Worm (Caenorhabditis elegans) whole organism, L1 larva: ENCODE results near the gene rhy-1.

Source experiments
- C04F5.9 ChIP-seq: sonication (generic microtip); optimal IDR thresholded peaks from 2 replicates; lab custom pipeline; 2016; ENCODE audit warnings: missing genetic modification characterization, missing compliant biosample characterization
- C16A3.4 ChIP-seq: fragments of 150-350 bp; optimal IDR thresholded peaks from 2 replicates; lab custom pipeline; 2014; ENCODE audit warnings: missing biosample characterization, missing genetic modification characterization
- C34B4.2 ChIP-seq: sonication (generic microtip); optimal IDR thresholded peaks from 2 replicates; lab custom pipeline; 2017; ENCODE audit warnings: mild to moderate bottlenecking, missing genetic modification characterization, missing compliant biosample characterization
- F16B12.6 ChIP-seq: fragments of 150-350 bp; optimal IDR thresholded peaks from 2 replicates; lab custom pipeline; 2014; ENCODE audit warnings: missing biosample characterization, missing genetic modification characterization
- Y116A8C.19 ChIP-seq: sonication (generic microtip); optimal IDR thresholded peaks from 2 replicates; lab custom pipeline; 2016; ENCODE audit warnings: missing compliant biosample characterization, missing genetic modification characterization, borderline replicate concordance
- aha-1 ChIP-seq: fragments of 150-350 bp; optimal IDR thresholded peaks from 2 replicates; lab custom pipeline; 2014; ENCODE audit warnings: missing biosample characterization, missing genetic modification characterization
- alr-1 ChIP-seq: fragments of 200-800 bp; sonication (Bioruptor generic); optimal IDR thresholded peaks from 2 replicates; lab custom pipeline; 2018; ENCODE audit warnings: borderline replicate concordance, mild to moderate bottlenecking, missing genetic modification characterization, missing compliant biosample characterization
- ama-1 ChIP-seq: fragments of 150-350 bp; optimal IDR thresholded peaks from 2 replicates; lab custom pipeline; 2014
- blmp-1 ChIP-seq: fragments of 150-350 bp; optimal IDR thresholded peaks from 2 replicates; lab custom pipeline; 2014; ENCODE audit warnings: missing biosample characterization, missing genetic modification characterization
- ceh-63 ChIP-seq: fragments of 200-800 bp; sonication (Bioruptor generic); optimal IDR thresholded peaks from 2 replicates; lab custom pipeline; 2018; ENCODE audit warnings: mild to moderate bottlenecking, missing genetic modification characterization, missing compliant biosample characterization
- dpl-1 ChIP-seq, 3 experiments: fragments of 150-350 bp in 2 of 3; sonication (generic microtip) in 1 of 3; optimal IDR thresholded peaks; 2 replicates each; lab custom pipeline; 2014 to 2017; ENCODE audit warnings: missing biosample characterization in 3 of 3, missing genetic modification characterization in 3 of 3, missing genetic modification reagents in 3 of 3
- efl-1 ChIP-seq, 4 experiments: fragments of 150-350 bp; optimal IDR thresholded peaks in 3 of 4; peaks in 1 of 4; 1 replicate in 1 of 4; 2 replicates in 3 of 4; lab custom pipeline; 2014; ENCODE audit warnings: missing biosample characterization in 2 of 4, missing genetic modification characterization in 2 of 4, missing genetic modification reagents in 2 of 4
- efl-3 ChIP-seq: fragments of 200-800 bp; sonication (Bioruptor generic); optimal IDR thresholded peaks from 2 replicates; lab custom pipeline; 2018; ENCODE audit warnings: mild to moderate bottlenecking, missing genetic modification characterization, missing compliant biosample characterization
- egl-27 ChIP-seq, 2 experiments: fragments of 150-350 bp in 1 of 2; sonication (generic microtip); optimal IDR thresholded peaks; 3 replicates each; lab custom pipeline; 2017 to 2018; ENCODE audit warnings: missing biosample characterization in 2 of 2, missing genetic modification characterization in 2 of 2, missing genetic modification reagents in 2 of 2
- fkh-10 ChIP-seq: sonication (generic microtip); optimal IDR thresholded peaks from 2 replicates; lab custom pipeline; 2017; ENCODE audit warnings: missing biosample characterization, missing genetic modification reagents, missing genetic modification characterization
- fkh-8 ChIP-seq: sonication (generic microtip); optimal IDR thresholded peaks from 2 replicates; lab custom pipeline; 2016; ENCODE audit warnings: mild to moderate bottlenecking, missing genetic modification characterization, missing compliant biosample characterization
- irx-1 ChIP-seq: sonication (generic microtip); optimal IDR thresholded peaks from 2 replicates; lab custom pipeline; 2016; ENCODE audit warnings: missing genetic modification characterization, missing compliant biosample characterization
- lin-15B ChIP-seq: fragments of 150-350 bp; sonication (generic microtip); optimal IDR thresholded peaks from 3 replicates; lab custom pipeline; 2014; ENCODE audit warnings: missing biosample characterization, missing genetic modification characterization
- lin-35 ChIP-seq, 2 experiments: fragments of 150-350 bp; optimal IDR thresholded peaks; 2 replicates each; lab custom pipeline; 2014; ENCODE audit warnings: missing biosample characterization in 2 of 2, missing genetic modification characterization in 2 of 2, missing genetic modification reagents in 2 of 2
- lin-39 ChIP-seq: fragments of 150-350 bp; optimal IDR thresholded peaks from 2 replicates; lab custom pipeline; 2014; ENCODE audit warnings: missing biosample characterization, missing genetic modification reagents, missing genetic modification characterization
- lsy-2 ChIP-seq, 2 experiments: fragments of 150-350 bp; optimal IDR thresholded peaks; 2 replicates each; lab custom pipeline; 2014; ENCODE audit warnings: missing biosample characterization in 2 of 2, missing genetic modification characterization in 2 of 2
- nhr-11 ChIP-seq: fragments of 150-350 bp; optimal IDR thresholded peaks from 2 replicates; lab custom pipeline; 2014; ENCODE audit warnings: missing biosample characterization, missing genetic modification characterization
- nhr-12 ChIP-seq: sonication (generic microtip); optimal IDR thresholded peaks from 2 replicates; lab custom pipeline; 2017; ENCODE audit warnings: missing biosample characterization, missing genetic modification characterization
- nhr-20 ChIP-seq: sonication (generic microtip); optimal IDR thresholded peaks from 2 replicates; lab custom pipeline; 2016; ENCODE audit warnings: mild to moderate bottlenecking, missing genetic modification characterization, missing compliant biosample characterization
- nhr-90 ChIP-seq: sonication (generic microtip); optimal IDR thresholded peaks from 2 replicates; lab custom pipeline; 2016; ENCODE audit warnings: mild to moderate bottlenecking, missing genetic modification characterization, missing compliant biosample characterization; ENCODE audit not compliant: poor library complexity
- pag-3 ChIP-seq: sonication (generic microtip); optimal IDR thresholded peaks from 2 replicates; lab custom pipeline; 2017; ENCODE audit warnings: missing genetic modification characterization, mild to moderate bottlenecking, missing compliant biosample characterization, antibody characterized with exemption, borderline replicate concordance; ENCODE audit not compliant: insufficient read depth
- pax-3 ChIP-seq: fragments of 200-800 bp; sonication (Bioruptor generic); optimal IDR thresholded peaks from 2 replicates; lab custom pipeline; 2018; ENCODE audit warnings: mild to moderate bottlenecking, missing genetic modification characterization, moderate library complexity, missing compliant biosample characterization
- rnt-1 ChIP-seq: sonication (generic microtip); optimal IDR thresholded peaks from 2 replicates; lab custom pipeline; 2016; ENCODE audit warnings: mild to moderate bottlenecking, missing genetic modification characterization, moderate library complexity, missing compliant biosample characterization
- snpc-4 ChIP-seq: fragments of 150-350 bp; optimal IDR thresholded peaks from 2 replicates; lab custom pipeline; 2014; ENCODE audit warnings: missing biosample characterization, missing genetic modification characterization
- snu-23 ChIP-seq: sonication (generic microtip); optimal IDR thresholded peaks from 2 replicates; lab custom pipeline; 2016; ENCODE audit warnings: missing genetic modification characterization, missing compliant biosample characterization
- sox-4 ChIP-seq: sonication (generic microtip); optimal IDR thresholded peaks from 2 replicates; lab custom pipeline; 2016; ENCODE audit warnings: missing genetic modification characterization, missing compliant biosample characterization
- sup-37 ChIP-seq: fragments of 200-800 bp; sonication (Bioruptor generic); optimal IDR thresholded peaks from 2 replicates; lab custom pipeline; 2018; ENCODE audit warnings: mild to moderate bottlenecking, missing genetic modification characterization, missing compliant biosample characterization
- tbx-2 ChIP-seq: sonication (generic microtip); optimal IDR thresholded peaks from 2 replicates; lab custom pipeline; 2016; ENCODE audit warnings: missing genetic modification characterization, missing compliant biosample characterization
- tlp-1 ChIP-seq: fragments of 150-350 bp; optimal IDR thresholded peaks from 2 replicates; lab custom pipeline; 2014; ENCODE audit warnings: missing biosample characterization, missing genetic modification characterization
- unc-130 ChIP-seq: fragments of 150-350 bp; optimal IDR thresholded peaks from 2 replicates; lab custom pipeline; 2017; ENCODE audit warnings: missing biosample characterization, missing genetic modification characterization, inconsistent platforms
- unc-86 ChIP-seq: sonication (generic microtip); optimal IDR thresholded peaks from 2 replicates; lab custom pipeline; 2016; ENCODE audit warnings: missing genetic modification characterization, missing compliant biosample characterization

Gene rhy-1

DNA sequence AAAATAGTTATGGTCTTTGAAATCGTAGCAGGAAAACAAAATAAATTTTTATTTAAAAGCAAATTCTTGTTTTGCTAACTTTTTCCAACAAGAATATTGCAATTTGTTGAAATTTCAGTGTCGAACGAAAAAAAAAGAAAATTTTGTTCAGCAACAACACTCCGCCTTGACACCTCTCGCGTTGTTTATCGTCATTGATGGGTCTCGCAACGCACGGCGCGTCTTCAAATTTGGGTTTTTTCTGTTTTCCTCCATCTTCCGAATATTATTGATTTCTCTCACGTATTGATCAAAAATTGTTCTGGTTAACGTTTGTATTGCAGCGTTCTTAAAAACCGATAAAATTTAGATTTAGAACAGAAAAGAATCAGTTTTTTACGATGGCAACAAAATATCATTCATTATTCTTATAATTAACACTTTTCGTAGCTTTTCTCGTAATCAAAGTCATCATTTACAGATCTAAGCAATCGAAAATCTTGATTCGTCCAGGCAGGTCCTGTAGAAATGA lies 8.3 kb downstream of the rhy-1 start, which contains the start of gene dpl-1 (continued):
- TF ChIP-seq tlp-1 = no peak
- peak; percentile 5 for TF ChIP-seq rnt-1 (tag; lab: Kevin White, UChicago)
- TF ChIP-seq C16A3.4 = peak; percentile 59
- TF ChIP-seq F16B12.6 = peak; percentile 31
- peak in 1 of 2 experiments; percentile 77 for TF ChIP-seq lsy-2 (tag; optimal IDR thresholded peaks at IDR 0.05; lab: Kevin White, UChicago)
- TF ChIP-seq dpl-1 (GFP tag; optimal IDR thresholded peaks at IDR 0.05; lab: Kevin White, UChicago) = peak in 1 of 3 experiments; percentile 82
- TF ChIP-seq snpc-4 (tag; lab: Kevin White, UChicago) = no peak
- no peak for TF ChIP-seq ama-1 (lab: Kevin White, UChicago)
- TF ChIP-seq C04F5.9 (tag; lab: Kevin White, UChicago) = no peak
- peak; percentile 49 for TF ChIP-seq snu-23
- peak; percentile 34 for TF ChIP-seq tbx-2 (tag; lab: Kevin White, UChicago)
- TF ChIP-seq ceh-63 (GFP tag; lab: Kevin White, UChicago) = no peak
- TF ChIP-seq lin-15B (tag; lab: Kevin White, UChicago) = no peak
- TF ChIP-seq irx-1 (tag; lab: Kevin White, UChicago) = no peak
- TF ChIP-seq nhr-20 (tag; lab: Kevin White, UChicago) = peak; percentile 10

DNA sequence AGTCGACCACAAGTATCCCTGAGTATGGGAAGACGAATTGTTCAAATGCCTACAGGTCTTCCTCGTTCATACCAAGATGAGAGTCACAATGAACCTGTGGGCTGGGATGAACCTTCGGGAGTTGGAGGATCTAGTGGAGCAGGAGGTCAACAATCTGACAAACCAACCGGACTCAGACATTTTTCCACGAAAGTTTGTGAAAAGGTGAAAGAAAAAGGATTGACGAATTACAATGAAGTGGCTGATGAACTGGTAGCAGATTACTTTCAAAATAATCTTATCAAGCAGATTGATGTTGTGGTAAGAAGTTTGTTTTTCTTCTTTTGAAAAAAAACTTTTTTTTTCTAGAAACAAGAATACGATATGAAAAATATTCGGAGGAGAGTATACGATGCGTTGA lies 8.9 kb downstream of the rhy-1 start:
- TF ChIP-seq aha-1 (tag; lab: Kevin White, UChicago) (peak; percentile 66), unc-86 (tag; lab: Kevin White, UChicago) (no peak)

DNA sequence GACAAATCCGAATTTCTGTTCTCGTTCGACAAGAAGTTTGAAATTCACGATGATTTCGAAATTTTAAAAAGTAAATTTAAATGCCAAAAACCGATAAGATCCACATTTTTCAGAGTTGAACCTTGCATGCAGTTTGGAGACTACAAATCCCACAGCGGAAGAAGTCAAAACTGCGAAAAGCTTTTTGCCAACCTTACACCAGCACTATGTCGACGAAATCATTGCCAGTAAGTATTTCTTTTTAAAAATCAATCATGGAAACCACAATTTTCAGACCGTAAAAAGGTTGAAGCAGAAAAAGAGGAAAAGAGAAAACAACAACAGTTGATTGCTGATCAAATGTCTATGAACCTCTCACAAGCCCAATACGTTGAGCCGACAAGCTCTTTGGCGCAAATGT lies 9.7 kb downstream of the rhy-1 start:
- TF ChIP-seq nhr-12 = no peak
- TF ChIP-seq unc-130 (tag; lab: Kevin White, UChicago) = no peak
- TF ChIP-seq fkh-10 (GFP tag; lab: Kevin White, UChicago) = no peak
- TF ChIP-seq pax-3 (tag; lab: Kevin White, UChicago) = no peak
- no peak for TF ChIP-seq nhr-11
- TF ChIP-seq, all 84 proteins: peak for 0

DNA sequence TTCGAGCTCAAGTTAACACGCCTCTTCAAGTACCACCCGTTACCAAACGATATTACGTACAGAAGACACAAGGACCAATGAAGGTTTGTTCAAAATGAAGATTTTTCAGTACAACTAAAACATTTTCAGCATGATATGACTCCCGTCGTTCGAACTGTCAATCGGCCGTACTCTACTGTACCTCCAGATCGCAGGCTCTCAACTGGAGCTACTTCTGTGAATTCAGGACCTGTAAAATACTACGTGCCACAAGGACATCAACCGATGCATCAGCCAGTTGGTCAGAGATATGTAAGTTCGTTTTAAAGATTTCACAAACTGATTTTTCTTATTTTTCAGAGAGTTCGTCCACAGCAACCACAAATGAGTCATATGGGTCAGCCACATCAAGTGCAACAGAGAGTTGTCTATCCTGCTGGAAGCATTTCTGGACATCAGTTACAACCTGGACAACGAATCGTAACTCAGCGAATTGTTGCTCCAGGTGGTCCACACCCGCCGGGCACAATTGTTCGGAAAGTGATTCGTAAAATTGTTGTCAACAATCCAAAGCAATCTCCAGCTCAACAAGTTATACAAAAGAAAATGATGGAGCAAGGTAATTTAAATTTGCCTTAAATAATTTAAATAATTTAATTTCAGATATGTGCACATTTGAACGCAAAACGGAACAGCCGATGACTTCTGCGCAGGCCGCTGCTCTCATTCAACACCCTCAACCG lies 10.4 kb downstream of the rhy-1 start:
- TF ChIP-seq aha-1 (tag; lab: Kevin White, UChicago) (peak; percentile 14), dpl-1 (GFP tag; optimal IDR thresholded peaks at IDR 0.05; lab: Kevin White, UChicago) (peak in 1 of 3 experiments; percentile 17), fkh-8 (tag; lab: Kevin White, UChicago) (no peak), efl-1 (optimal IDR thresholded peaks at IDR 0.05; lab: Kevin White, UChicago) (no peak), efl-1 (GFP tag; optimal IDR thresholded peaks at IDR 0.05 in 1 of 2; lab: Kevin White, UChicago) (peak in 1 of 2 experiments; percentile 51), lin-39 (tag; lab: Kevin White, UChicago) (no peak)

DNA sequence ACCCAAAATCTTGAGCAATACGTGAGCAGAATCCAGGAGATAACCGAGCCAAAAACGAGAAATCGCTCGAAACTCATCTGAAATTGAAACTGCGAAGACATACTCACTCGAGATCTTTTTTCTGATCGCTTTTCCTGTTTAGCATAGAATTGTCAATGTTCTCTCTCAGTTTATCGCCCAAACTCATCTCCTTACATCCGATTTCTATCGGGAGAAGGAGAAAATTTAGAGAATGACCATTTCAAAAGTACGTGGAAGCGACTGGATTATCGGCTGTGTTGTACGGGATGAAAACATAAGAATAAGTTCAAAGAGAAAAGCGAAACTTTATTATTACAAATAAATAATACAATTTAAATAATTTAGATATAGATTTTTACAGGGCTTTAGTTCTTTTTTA lies 11.7 kb downstream of the rhy-1 start, which contains the start of gene T23G7.2:
TSS of gene T23G7.2 (minus strand) at position 101 of the 400 bp plus-strand sequence.
- TF ChIP-seq blmp-1 (tag; lab: Kevin White, UChicago) (peak; percentile 21), sup-37 (no peak)
- TF ChIP-seq, all 84 proteins: peak for 1

DNA sequence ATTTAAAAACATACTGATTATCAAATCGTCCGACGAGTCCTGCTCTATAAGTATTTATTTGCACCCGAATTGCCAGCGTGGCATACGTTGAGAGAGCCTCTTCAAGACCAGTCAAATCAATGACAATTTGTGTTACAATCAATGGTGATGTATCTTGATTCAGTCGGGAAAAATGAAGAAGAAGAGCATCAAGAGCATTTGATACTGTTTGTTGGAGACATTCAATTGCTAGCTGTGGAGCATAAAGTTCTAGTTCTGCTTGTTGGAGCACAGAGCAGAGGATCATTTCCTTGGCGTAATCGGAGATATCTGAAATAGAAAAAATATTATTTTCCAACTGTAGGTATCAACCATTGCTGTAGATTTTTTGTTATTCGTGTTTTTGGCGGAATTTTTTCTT lies 12.3 kb downstream of the rhy-1 start:
- TF ChIP-seq C04F5.9 (tag; lab: Kevin White, UChicago) = no peak
- TF ChIP-seq pag-3 (tag; lab: Kevin White, UChicago) = no peak
- TF ChIP-seq egl-27 (tag; optimal IDR thresholded peaks at IDR 0.05; lab: Kevin White, UChicago) = no peak
- no peak for TF ChIP-seq Y116A8C.19
- TF ChIP-seq lin-35 (GFP tag; optimal IDR thresholded peaks at IDR 0.05; lab: Kevin White, UChicago) = no peak
- TF ChIP-seq nhr-90 (tag; lab: Kevin White, UChicago) = no peak
- no peak for TF ChIP-seq C34B4.2 (tag; lab: Kevin White, UChicago)
- no peak for TF ChIP-seq efl-3 (GFP tag; lab: Kevin White, UChicago)
- no peak for TF ChIP-seq rnt-1 (tag; lab: Kevin White, UChicago)
- TF ChIP-seq sox-4 (tag; lab: Kevin White, UChicago) = no peak
- TF ChIP-seq blmp-1 (tag; lab: Kevin White, UChicago) = no peak
- TF ChIP-seq alr-1 (tag; lab: Kevin White, UChicago) = no peak
- no peak for TF ChIP-seq lin-39 (tag; lab: Kevin White, UChicago)
